Fruit fly (Drosophila melanogaster): Measurements from ENCODE around the gene fbl.

DNA sequence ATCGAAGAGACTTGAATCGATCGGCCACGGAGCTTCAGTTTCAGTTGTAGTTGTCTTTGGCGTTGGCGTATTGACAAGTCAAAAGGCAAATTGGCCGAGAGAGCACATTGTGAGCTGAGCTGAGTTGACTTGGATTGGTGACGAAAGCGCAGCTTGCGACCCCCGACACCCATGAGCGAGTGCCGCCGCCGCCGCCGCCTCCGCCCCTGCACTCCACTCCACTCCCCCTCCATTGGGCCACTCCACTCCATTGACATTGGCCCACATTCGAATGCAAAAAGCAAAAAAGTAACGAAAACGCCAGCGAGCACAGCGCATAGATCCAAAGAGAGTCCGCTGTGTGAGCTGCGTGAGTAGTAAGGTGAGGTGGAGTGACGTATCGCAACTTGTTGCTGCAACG is 13.5 kb downstream of the fbl start:
- no peak for TF ChIP-seq CTCF (optimal IDR thresholded peaks at IDR 0.05)
- no peak for TF ChIP-seq CG8478 (optimal IDR thresholded peaks at IDR 0.05)

All from S2 (cell line).